Worm (Caenorhabditis elegans) whole organism, L3 larva: ENCODE data around the gene D1025.10.
A peak's percentile ranks its signal among the peaks of the same experiment; 100 is the strongest.

ENCODE experiments used
- R02D3.7 ChIP-seq: fragments of 150-350 bp; optimal IDR thresholded peaks from 2 replicates; lab custom pipeline; 2014; ENCODE audit warnings: missing biosample characterization, missing genetic modification characterization
- ZK546.5 ChIP-seq: sonication (generic microtip); optimal IDR thresholded peaks from 2 replicates; lab custom pipeline; 2017; ENCODE audit warnings: missing biosample characterization, missing genetic modification characterization
- aly-2 ChIP-seq: fragments of 150-350 bp; optimal IDR thresholded peaks from 2 replicates; lab custom pipeline; 2014; ENCODE audit warnings: missing biosample characterization, missing genetic modification characterization
- ama-1 ChIP-seq: fragments of 150-350 bp; optimal IDR thresholded peaks from 2 replicates; lab custom pipeline; 2018
- ceh-16 ChIP-seq: sonication (generic microtip); optimal IDR thresholded peaks from 2 replicates; lab custom pipeline; 2017; ENCODE audit warnings: missing biosample characterization, missing genetic modification characterization
- ceh-28 ChIP-seq: fragments of 150-350 bp; optimal IDR thresholded peaks from 2 replicates; lab custom pipeline; 2014; ENCODE audit warnings: missing biosample characterization, missing genetic modification reagents, missing genetic modification characterization
- ceh-82 ChIP-seq: fragments of 150-350 bp; optimal IDR thresholded peaks from 2 replicates; lab custom pipeline; 2014; ENCODE audit warnings: missing biosample characterization, missing genetic modification characterization
- ceh-9 ChIP-seq: sonication (generic microtip); optimal IDR thresholded peaks from 2 replicates; lab custom pipeline; 2018; ENCODE audit warnings: missing biosample characterization, missing genetic modification characterization
- daf-12 ChIP-seq: fragments of 150-350 bp; optimal IDR thresholded peaks from 2 replicates; lab custom pipeline; 2014; ENCODE audit warnings: missing biosample characterization, missing genetic modification reagents, missing genetic modification characterization
- egl-27 ChIP-seq: sonication (generic microtip); optimal IDR thresholded peaks from 4 replicates; lab custom pipeline; 2017; ENCODE audit warnings: missing biosample characterization, missing genetic modification reagents, missing genetic modification characterization
- egl-5 ChIP-seq: fragments of 150-350 bp; optimal IDR thresholded peaks from 2 replicates; lab custom pipeline; 2017; ENCODE audit warnings: missing biosample characterization, missing genetic modification reagents, missing genetic modification characterization, inconsistent platforms
- elt-1 ChIP-seq: fragments of 150-350 bp; optimal IDR thresholded peaks from 2 replicates; lab custom pipeline; 2014; ENCODE audit warnings: missing biosample characterization, missing genetic modification characterization
- elt-2 ChIP-seq: sonication (generic microtip); optimal IDR thresholded peaks from 2 replicates; lab custom pipeline; 2016; ENCODE audit warnings: missing genetic modification reagents, mild to moderate bottlenecking, missing genetic modification characterization, missing compliant biosample characterization
- elt-3 ChIP-seq, 3 experiments: fragments of 150-350 bp in 1 of 3; sonication (generic microtip) in 2 of 3; optimal IDR thresholded peaks; 2 replicates in 2 of 3; 4 replicates in 1 of 3; lab custom pipeline; 2014 to 2017; ENCODE audit warnings: missing biosample characterization in 3 of 3, missing genetic modification characterization in 3 of 3
- eor-1 ChIP-seq, 2 experiments: fragments of 150-350 bp; optimal IDR thresholded peaks; 2 replicates each; lab custom pipeline; 2014 to 2018; ENCODE audit warnings: missing biosample characterization in 2 of 2, missing genetic modification characterization in 2 of 2
- fkh-10 ChIP-seq: sonication (generic microtip); optimal IDR thresholded peaks from 2 replicates; lab custom pipeline; 2017; ENCODE audit warnings: missing biosample characterization, missing genetic modification reagents, missing genetic modification characterization
- fkh-2 ChIP-seq: fragments of 150-350 bp; optimal IDR thresholded peaks from 2 replicates; lab custom pipeline; 2014; ENCODE audit warnings: missing biosample characterization, missing genetic modification reagents, missing genetic modification characterization
- fos-1 ChIP-seq: fragments of 150-350 bp; optimal IDR thresholded peaks from 2 replicates; lab custom pipeline; 2014; ENCODE audit warnings: missing biosample characterization, missing genetic modification characterization
- hmg-11 ChIP-seq: sonication (generic microtip); optimal IDR thresholded peaks from 2 replicates; lab custom pipeline; 2016; ENCODE audit warnings: missing genetic modification characterization, missing compliant biosample characterization
- jun-1 ChIP-seq: fragments of 150-350 bp; optimal IDR thresholded peaks from 2 replicates; lab custom pipeline; 2014; ENCODE audit warnings: missing biosample characterization, missing genetic modification reagents, missing genetic modification characterization
- lin-15B ChIP-seq: fragments of 150-350 bp; optimal IDR thresholded peaks from 2 replicates; lab custom pipeline; 2014; ENCODE audit warnings: missing biosample characterization, missing genetic modification characterization
- lin-39 ChIP-seq: fragments of 150-350 bp; optimal IDR thresholded peaks from 2 replicates; lab custom pipeline; 2018; ENCODE audit warnings: missing biosample characterization, missing genetic modification reagents, missing genetic modification characterization
- lsy-12 ChIP-seq: sonication (generic microtip); optimal IDR thresholded peaks from 2 replicates; lab custom pipeline; 2016; ENCODE audit warnings: mild to moderate bottlenecking, missing genetic modification characterization, missing compliant biosample characterization
- mdl-1 ChIP-seq: fragments of 150-350 bp; optimal IDR thresholded peaks from 2 replicates; lab custom pipeline; 2014; ENCODE audit warnings: missing biosample characterization, missing genetic modification characterization
- mml-1 ChIP-seq: fragments of 150-350 bp; sonication (generic microtip); optimal IDR thresholded peaks from 3 replicates; lab custom pipeline; 2014; ENCODE audit warnings: missing biosample characterization, missing genetic modification characterization
- nfya-1 ChIP-seq: sonication (generic microtip); optimal IDR thresholded peaks from 2 replicates; lab custom pipeline; 2017; ENCODE audit warnings: missing genetic modification characterization, mild to moderate bottlenecking, missing compliant biosample characterization, antibody characterized with exemption, moderate library complexity; ENCODE audit not compliant: insufficient read depth
- nhr-11 ChIP-seq: fragments of 150-350 bp; optimal IDR thresholded peaks from 2 replicates; lab custom pipeline; 2014; ENCODE audit warnings: missing biosample characterization, missing genetic modification characterization
- nhr-12 ChIP-seq: fragments of 150-350 bp; optimal IDR thresholded peaks from 2 replicates; lab custom pipeline; 2014; ENCODE audit warnings: missing biosample characterization, missing genetic modification characterization
- nhr-23 ChIP-seq: fragments of 150-350 bp; optimal IDR thresholded peaks from 2 replicates; lab custom pipeline; 2014; ENCODE audit warnings: missing biosample characterization, missing genetic modification reagents, missing genetic modification characterization
- nhr-237 ChIP-seq: fragments of 150-350 bp; optimal IDR thresholded peaks from 2 replicates; lab custom pipeline; 2014; ENCODE audit warnings: missing biosample characterization, missing genetic modification characterization
- nhr-25 ChIP-seq: sonication (generic microtip); optimal IDR thresholded peaks from 2 replicates; lab custom pipeline; 2017; ENCODE audit warnings: missing biosample characterization, missing genetic modification characterization
- nhr-28 ChIP-seq: fragments of 150-350 bp; optimal IDR thresholded peaks from 2 replicates; lab custom pipeline; 2014; ENCODE audit warnings: missing biosample characterization, missing genetic modification characterization
- nhr-43 ChIP-seq: sonication (generic microtip); optimal IDR thresholded peaks from 2 replicates; lab custom pipeline; 2016; ENCODE audit warnings: mild to moderate bottlenecking, missing genetic modification characterization, missing compliant biosample characterization; ENCODE audit not compliant: poor library complexity, severe bottlenecking
- nhr-67 ChIP-seq: fragments of 150-350 bp; optimal IDR thresholded peaks from 2 replicates; lab custom pipeline; 2014; ENCODE audit warnings: missing biosample characterization, missing genetic modification characterization
- nhr-76 ChIP-seq: fragments of 150-350 bp; sonication (generic microtip); optimal IDR thresholded peaks from 5 replicates; lab custom pipeline; 2014; ENCODE audit warnings: missing biosample characterization, missing genetic modification characterization
- nhr-77 ChIP-seq: fragments of 150-350 bp; optimal IDR thresholded peaks from 2 replicates; lab custom pipeline; 2014; ENCODE audit warnings: missing biosample characterization, missing genetic modification characterization
- pha-4 ChIP-seq: fragments of 150-350 bp; optimal IDR thresholded peaks from 2 replicates; lab custom pipeline; 2014; ENCODE audit warnings: missing biosample characterization, missing genetic modification reagents, missing genetic modification characterization
- pqm-1 ChIP-seq: fragments of 150-350 bp; optimal IDR thresholded peaks from 2 replicates; lab custom pipeline; 2017; ENCODE audit warnings: missing biosample characterization, missing genetic modification characterization, inconsistent platforms
- sea-2 ChIP-seq: fragments of 150-350 bp; sonication (generic microtip); optimal IDR thresholded peaks from 4 replicates; lab custom pipeline; 2014; ENCODE audit warnings: missing biosample characterization, missing genetic modification reagents, missing genetic modification characterization
- skn-1 ChIP-seq: fragments of 150-350 bp; optimal IDR thresholded peaks from 2 replicates; lab custom pipeline; 2014; ENCODE audit warnings: missing biosample characterization, missing genetic modification characterization
- snpc-4 ChIP-seq: fragments of 150-350 bp; optimal IDR thresholded peaks from 2 replicates; lab custom pipeline; 2014; ENCODE audit warnings: missing biosample characterization, missing genetic modification characterization
- tbx-2 ChIP-seq: sonication (generic microtip); optimal IDR thresholded peaks from 2 replicates; lab custom pipeline; 2016; ENCODE audit warnings: mild to moderate bottlenecking, missing genetic modification characterization, missing compliant biosample characterization
- unc-62 ChIP-seq: fragments of 150-350 bp; sonication (generic microtip); optimal IDR thresholded peaks from 4 replicates; lab custom pipeline; 2014; ENCODE audit warnings: missing biosample characterization, missing genetic modification reagents, missing genetic modification characterization
- zag-1 ChIP-seq: fragments of 150-350 bp; optimal IDR thresholded peaks from 2 replicates; lab custom pipeline; 2014; ENCODE audit warnings: missing biosample characterization, missing genetic modification characterization
- ztf-11 ChIP-seq: fragments of 150-350 bp; optimal IDR thresholded peaks from 2 replicates; lab custom pipeline; 2014; ENCODE audit warnings: missing biosample characterization, missing genetic modification characterization
- ztf-4 ChIP-seq: fragments of 150-350 bp; optimal IDR thresholded peaks from 2 replicates; lab custom pipeline; 2014; ENCODE audit warnings: missing biosample characterization, missing genetic modification characterization

D1025.10 gene

DNA sequence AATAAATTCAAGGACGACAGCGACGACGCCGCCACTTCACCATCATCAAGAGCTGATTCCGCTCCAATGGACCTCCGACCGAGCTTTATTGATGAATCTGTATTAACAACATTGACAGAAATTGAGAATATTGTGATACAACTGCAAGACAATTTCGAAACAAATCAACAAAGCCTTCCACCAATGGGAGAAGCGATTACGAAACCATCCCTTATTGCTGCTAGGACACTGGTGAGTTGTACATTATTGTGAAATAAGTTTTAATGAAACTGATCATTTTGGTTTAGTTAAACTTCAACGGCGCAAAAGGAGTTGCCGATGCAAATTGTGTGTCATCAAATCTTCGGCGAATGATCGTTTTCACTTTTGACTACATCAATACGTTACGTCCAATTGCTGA, 42.4 kb downstream of the D1025.10 start:
- TF ChIP-seq daf-12 (tag; lab: Kevin White, UChicago) (no peak), eor-1 (tag; optimal IDR thresholded peaks at IDR 0.05; lab: Kevin White, UChicago) (no peak), nhr-25 (no peak), fos-1 (no peak), ceh-82 (tag; lab: Kevin White, UChicago) (no peak), nhr-76 (tag; lab: Kevin White, UChicago) (no peak), snpc-4 (tag; lab: Kevin White, UChicago) (no peak), sea-2 (GFP tag; lab: Kevin White, UChicago) (no peak), nfya-1 (tag; lab: Kevin White, UChicago) (no peak), ceh-9 (tag; lab: Kevin White, UChicago) (no peak), hmg-11 (tag; lab: Kevin White, UChicago) (no peak), mdl-1 (no peak), elt-3 (tag; optimal IDR thresholded peaks at IDR 0.05; lab: Kevin White, UChicago) (no peak), nhr-28 (tag; lab: Kevin White, UChicago) (no peak)

DNA sequence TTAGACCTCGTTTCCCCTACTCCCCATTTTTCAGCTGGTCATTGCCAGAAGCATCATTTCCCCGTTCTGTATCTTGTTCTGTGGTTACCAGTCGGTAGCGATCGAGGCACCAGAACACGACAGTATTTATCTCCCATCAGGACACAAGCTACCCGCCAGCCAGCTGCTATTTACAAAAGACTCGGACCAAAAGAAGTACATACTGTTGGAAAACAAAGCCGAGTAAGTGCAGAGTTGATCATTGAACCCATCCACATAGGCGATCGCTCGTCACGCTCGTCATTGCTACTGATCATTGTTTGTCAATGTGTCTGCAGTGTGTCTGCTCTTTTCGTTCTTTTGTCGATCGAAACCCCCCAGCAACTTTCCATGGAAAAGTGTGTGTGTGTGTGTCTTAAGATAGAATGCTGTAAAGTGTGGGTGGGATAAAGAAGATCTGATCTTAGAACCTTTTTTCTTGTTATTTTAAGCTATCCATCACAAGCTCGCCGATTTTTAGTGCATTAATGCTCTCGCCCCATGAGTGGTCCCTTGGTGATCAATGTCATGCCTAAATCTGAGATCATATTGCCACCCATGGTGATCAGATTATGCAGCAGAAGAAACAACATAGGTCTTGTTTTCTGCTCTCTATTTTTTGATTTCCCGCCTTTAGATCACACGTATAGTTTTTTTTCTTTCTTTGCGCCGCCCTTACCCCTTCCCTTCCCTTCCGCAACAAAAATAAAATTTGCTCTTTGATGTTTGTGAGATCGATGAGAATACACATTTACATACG, 43.0 kb downstream of the D1025.10 start:
- TF ChIP-seq nhr-11: no peak
- TF ChIP-seq pha-4 (tag; lab: Kevin White, UChicago): peak; percentile 84
- TF ChIP-seq lin-39: peak; percentile 27

ce11 chrX:14560297-14560680, 43.6 kb downstream of the D1025.10 start:
- TF ChIP-seq mml-1 (tag; lab: Kevin White, UChicago) (no peak), fkh-10 (GFP tag; lab: Kevin White, UChicago) (peak; percentile 46), unc-62 (peak; percentile 97), nhr-43 (peak; percentile 95), egl-27 (tag; lab: Kevin White, UChicago) (peak; percentile 59), ztf-11 (tag; lab: Kevin White, UChicago) (no peak), R02D3.7 (tag; lab: Kevin White, UChicago) (peak; percentile 43), pqm-1 (peak; percentile 85), pha-4 (tag; lab: Kevin White, UChicago) (peak; percentile 99), tbx-2 (tag; lab: Kevin White, UChicago) (peak; percentile 84), eor-1 (tag; optimal IDR thresholded peaks at IDR 0.05; lab: Kevin White, UChicago) (no peak), ceh-82 (tag; lab: Kevin White, UChicago) (peak; percentile 36), nhr-237 (no peak), ceh-28 (peak; percentile 82), lsy-12 (peak; percentile 10), nhr-12 (no peak), aly-2 (no peak), nhr-77 (peak; percentile 87), ceh-9 (tag; lab: Kevin White, UChicago) (no peak), jun-1 (peak; percentile 97), skn-1 (tag; lab: Kevin White, UChicago) (peak; percentile 74), nhr-28 (tag; lab: Kevin White, UChicago) (no peak), nhr-76 (tag; lab: Kevin White, UChicago) (peak; percentile 66), hmg-11 (tag; lab: Kevin White, UChicago) (peak; percentile 35), elt-3 (tag; optimal IDR thresholded peaks at IDR 0.05; lab: Kevin White, UChicago) (peak in 2 of 3 experiments; percentile 6 to 53), nhr-67 (no peak), ceh-16 (tag; lab: Kevin White, UChicago) (no peak), mdl-1 (peak; percentile 89), nhr-25 (peak; percentile 89), lin-15B (tag; lab: Kevin White, UChicago) (peak; percentile 51), lin-39 (peak; percentile 92), fos-1 (peak; percentile 87), nhr-23 (peak; percentile 94), sea-2 (GFP tag; lab: Kevin White, UChicago) (peak; percentile 12), ZK546.5 (tag; lab: Kevin White, UChicago) (no peak), ztf-4 (tag; lab: Kevin White, UChicago) (no peak), elt-1 (tag; lab: Kevin White, UChicago) (peak; percentile 54), nfya-1 (tag; lab: Kevin White, UChicago) (peak; percentile 84), daf-12 (tag; lab: Kevin White, UChicago) (no peak), egl-5 (tag; lab: Kevin White, UChicago) (peak; percentile 70), fkh-2 (no peak), snpc-4 (tag; lab: Kevin White, UChicago) (peak; percentile 63), zag-1 (tag; lab: Kevin White, UChicago) (peak; percentile 59), elt-2 (tag; lab: Kevin White, UChicago) (peak; percentile 94), ama-1 (lab: Kevin White, UChicago) (no peak), nhr-11 (no peak)
